Worm (Caenorhabditis elegans) whole organism, L4/young adult: Measurements from ENCODE around the gene R07E4.1.

Experiments used
- W03F9.2 ChIP-seq: fragments of 150-350 bp; optimal IDR thresholded peaks from 2 replicates; lab custom pipeline; 2014; ENCODE audit warnings: missing biosample characterization, missing genetic modification characterization
- dao-5 ChIP-seq: sonication (generic microtip); optimal IDR thresholded peaks from 2 replicates; lab custom pipeline; 2016; ENCODE audit warnings: missing genotype, missing genetic modification characterization, moderate library complexity, missing compliant biosample characterization

DNA sequence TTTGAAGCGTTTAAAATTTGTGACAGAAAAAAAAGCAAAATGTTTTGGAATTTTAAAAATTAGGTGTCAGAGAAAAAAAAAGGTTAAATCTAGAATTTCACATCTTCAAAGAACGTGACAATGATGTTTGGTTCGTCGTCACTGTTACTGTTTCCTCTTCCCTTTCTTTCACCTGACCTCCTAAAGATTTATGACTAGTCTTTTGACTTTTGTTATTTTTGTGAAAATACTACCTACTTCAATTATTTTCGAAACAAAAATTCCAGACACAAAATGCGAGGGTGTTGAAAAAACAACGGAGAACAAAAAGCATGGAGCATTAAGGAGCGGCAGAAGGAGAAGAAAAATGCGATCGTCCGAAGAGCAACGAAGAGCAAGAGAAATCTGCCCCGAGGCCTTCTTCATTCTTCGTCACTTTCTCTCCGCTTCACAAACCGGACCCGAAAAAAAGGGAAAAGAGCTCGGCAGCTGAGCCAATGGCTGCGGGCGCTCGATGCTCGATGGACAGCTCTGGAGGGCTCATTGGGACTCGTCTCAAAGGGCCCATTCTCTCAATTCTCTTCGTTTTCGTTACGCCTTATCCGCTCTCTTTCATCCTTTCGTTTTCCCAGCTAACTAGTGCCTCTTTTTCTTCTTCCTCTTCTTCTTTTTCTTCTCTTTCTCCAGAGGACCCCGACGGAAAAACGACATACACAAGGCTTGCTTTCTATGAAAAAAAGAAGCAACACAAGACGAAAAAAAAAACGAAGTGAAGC lies 17.5 kb downstream of the R07E4.1 start:
- no peak for TF ChIP-seq W03F9.2
- TF ChIP-seq dao-5 (tag; lab: Kevin White, UChicago), result no peak
